Fruit fly (Drosophila melanogaster) whole organism, embryonic: Measurements from ENCODE around the gene CG5079.

Experiments
- C15 ChIP-seq: fragments of 200-800 bp; sonication (Bioruptor generic); IDR thresholded peaks from 3 replicates; pipeline ENCODE4 v1.3.6; 2022; ENCODE audit warnings: missing biosample characterization, missing genetic modification characterization
- CG1602 ChIP-seq: fragments of 200-800 bp; sonication (Bioruptor generic); optimal IDR thresholded peaks from 3 replicates; lab custom pipeline; 2016; ENCODE audit warnings: missing biosample characterization, missing genetic modification characterization
- CG16815 ChIP-seq: fragments of 200-800 bp; sonication (Bioruptor generic); optimal IDR thresholded peaks from 3 replicates; lab custom pipeline; 2017; ENCODE audit warnings: missing biosample characterization, mild to moderate bottlenecking, missing genetic modification characterization
- CG3065 ChIP-seq: fragments of 200-800 bp; sonication (Bioruptor generic); optimal IDR thresholded peaks from 2 replicates; lab custom pipeline; 2016; ENCODE audit warnings: missing biosample characterization, missing genetic modification characterization
- CG42726 ChIP-seq: fragments of 200-800 bp; sonication (Bioruptor generic); IDR thresholded peaks from 2 replicates; pipeline ENCODE4 v1.3.6; 2022; ENCODE audit warnings: missing biosample characterization, missing genetic modification characterization; ENCODE audit not compliant: partially characterized antibody
- CG7839 ChIP-seq: fragments of 200-800 bp; sonication (Bioruptor generic); optimal IDR thresholded peaks from 3 replicates; lab custom pipeline; 2018; ENCODE audit warnings: missing biosample characterization, mild to moderate bottlenecking, missing genetic modification characterization, moderate library complexity
- HLH4C ChIP-seq: fragments of 200-800 bp; sonication (Bioruptor generic); IDR thresholded peaks from 3 replicates; pipeline ENCODE4 v1.3.6; 2022; ENCODE audit warnings: missing biosample characterization, missing genetic modification characterization; ENCODE audit not compliant: partially characterized antibody
- Neu2 ChIP-seq: fragments of 200-800 bp; sonication (Bioruptor generic); optimal IDR thresholded peaks from 3 replicates; lab custom pipeline; 2016; ENCODE audit warnings: missing biosample characterization, missing genetic modification characterization, borderline replicate concordance
- Oaz ChIP-seq: fragments of 200-800 bp; sonication (Bioruptor generic); IDR thresholded peaks from 2 replicates; pipeline ENCODE4 v1.3.6; 2022; ENCODE audit warnings: missing biosample characterization, missing genetic modification characterization
- btn ChIP-seq: fragments of 200-800 bp; sonication (Bioruptor generic); optimal IDR thresholded peaks from 2 replicates; lab custom pipeline; 2016; ENCODE audit warnings: missing biosample characterization, missing genetic modification characterization
- corto ChIP-seq: fragments of 200-800 bp; sonication (Bioruptor generic); optimal IDR thresholded peaks from 2 replicates; lab custom pipeline; 2016; ENCODE audit warnings: missing biosample characterization, mild to moderate bottlenecking, missing genetic modification characterization, moderate library complexity
- zen2 ChIP-seq: fragments of 200-800 bp; sonication (Bioruptor generic); IDR thresholded peaks from 3 replicates; pipeline ENCODE4 v1.3.6; 2022; ENCODE audit warnings: missing biosample characterization, missing genetic modification characterization; ENCODE audit not compliant: partially characterized antibody

DNA sequence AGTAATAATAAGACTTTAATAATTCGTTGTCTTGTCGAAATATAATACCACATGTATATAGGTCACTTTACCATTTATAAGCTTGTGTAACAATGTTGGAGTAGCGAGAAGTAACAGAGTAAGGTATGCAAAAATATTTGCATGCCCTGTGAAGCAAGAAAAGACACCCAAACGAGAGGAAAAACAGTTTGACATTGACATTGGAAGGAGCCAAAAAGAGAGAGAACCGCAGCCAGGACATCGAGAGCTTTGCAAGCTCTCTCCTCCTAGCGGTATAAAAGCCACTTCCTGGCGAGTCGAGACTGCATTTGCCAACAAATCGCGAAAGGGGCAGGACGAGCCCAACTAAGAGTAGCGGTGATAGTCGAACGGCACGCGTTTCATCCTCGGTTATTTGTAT is at the start of gene CG5079:
- no peak for TF ChIP-seq btn (GFP tag; lab: Kevin White, UChicago)
- no peak for TF ChIP-seq CG3065 (GFP tag; lab: Kevin White, UChicago)
- no peak for TF ChIP-seq C15 (GFP tag; lab: Robert Waterston, UW)
- TF ChIP-seq HLH4C: no peak
- no peak for TF ChIP-seq CG7839
- no peak for TF ChIP-seq CG16815 (GFP tag; lab: Kevin White, UChicago)
- no peak for TF ChIP-seq Oaz (GFP tag; lab: Robert Waterston, UW)
- no peak for TF ChIP-seq CG42726 (GFP tag; lab: Robert Waterston, UW)
- no peak for TF ChIP-seq corto (GFP tag; lab: Kevin White, UChicago)
- no peak for TF ChIP-seq CG1602 (GFP tag; lab: Kevin White, UChicago)
- no peak for TF ChIP-seq Neu2 (GFP tag; lab: Kevin White, UChicago)
- TF ChIP-seq zen2 (GFP tag; lab: Robert Waterston, UW): no peak
